Worm (Caenorhabditis elegans) whole organism, L1 larva: ENCODE measurements around the gene srlf-24.

Source experiments
- ceh-8 ChIP-seq: fragments of 200-800 bp; sonication (Bioruptor generic); optimal IDR thresholded peaks from 2 replicates; lab custom pipeline; 2018; ENCODE audit warnings: mild to moderate bottlenecking, missing genetic modification characterization, moderate library complexity, missing compliant biosample characterization
- ceh-82 ChIP-seq, 3 experiments: fragments of 150-350 bp in 1 of 3; sonication (generic microtip) in 2 of 3; optimal IDR thresholded peaks; 2 replicates each; lab custom pipeline; 2014 to 2017; ENCODE audit warnings: missing biosample characterization in 3 of 3, missing genetic modification characterization in 3 of 3
- elt-2 ChIP-seq: sonication (generic microtip); optimal IDR thresholded peaks from 2 replicates; lab custom pipeline; 2016; ENCODE audit warnings: missing genetic modification characterization, mild to moderate bottlenecking, inconsistent platforms, missing compliant biosample characterization, missing genetic modification reagents
- elt-3 ChIP-seq, 6 experiments: fragments of 150-350 bp in 1 of 6; sonication (generic microtip); optimal IDR thresholded peaks; 2 replicates each; lab custom pipeline; 2017 to 2018; ENCODE audit warnings: missing biosample characterization in 6 of 6, missing genetic modification characterization in 6 of 6, inconsistent platforms in 1 of 6
- grh-1 ChIP-seq: fragments of 200-800 bp; sonication (Bioruptor generic); IDR thresholded peaks from 2 replicates; pipeline ENCODE4 v1.3.6; 2022; ENCODE audit warnings: missing genetic modification reagents, missing genetic modification characterization, missing compliant biosample characterization
- mab-9 ChIP-seq: fragments of 200-800 bp; sonication (Bioruptor generic); IDR thresholded peaks from 2 replicates; pipeline ENCODE4 v1.3.6; 2022; ENCODE audit warnings: missing genetic modification reagents, missing genetic modification characterization, missing compliant biosample characterization
- nhr-11 ChIP-seq: fragments of 150-350 bp; optimal IDR thresholded peaks from 2 replicates; lab custom pipeline; 2014; ENCODE audit warnings: missing biosample characterization, missing genetic modification characterization
- nhr-28 ChIP-seq: fragments of 150-350 bp; optimal IDR thresholded peaks from 2 replicates; lab custom pipeline; 2014; ENCODE audit warnings: missing biosample characterization, missing genetic modification characterization

ce11 chrIV:11150844-11151243, 45.2 kb upstream of the srlf-24 start, which contains the start of gene C08F8.2:
- TF ChIP-seq nhr-11 = no peak
- TF ChIP-seq ceh-82 (tag; optimal IDR thresholded peaks at IDR 0.05; lab: Kevin White, UChicago) = no peak
- no peak for TF ChIP-seq grh-1 (GFP tag; lab: Robert Waterston, UW)
- TF ChIP-seq mab-9 = no peak
- no peak for TF ChIP-seq elt-2 (tag; lab: Kevin White, UChicago)
- TF ChIP-seq elt-3 (tag; optimal IDR thresholded peaks at IDR 0.05; lab: Kevin White, UChicago) = no peak
- TF ChIP-seq nhr-28 = no peak
- no peak for TF ChIP-seq ceh-8 (GFP tag; lab: Kevin White, UChicago)
